Worm (Caenorhabditis elegans) whole organism, L2 larva: ENCODE measurements around the gene Y17G7B.17.
A peak's percentile ranks its signal among the peaks of the same experiment; 100 is the strongest.

Experiments used
- F13H6.1 ChIP-seq: sonication (generic microtip); optimal IDR thresholded peaks from 2 replicates; lab custom pipeline; 2016; ENCODE audit warnings: missing genetic modification characterization, missing compliant biosample characterization
- R02D3.7 ChIP-seq: fragments of 150-350 bp; optimal IDR thresholded peaks from 2 replicates; lab custom pipeline; 2014; ENCODE audit warnings: missing biosample characterization, missing genetic modification characterization
- Y55F3AM.14 ChIP-seq: fragments of 200-800 bp; sonication (Bioruptor generic); optimal IDR thresholded peaks from 2 replicates; lab custom pipeline; 2018; ENCODE audit warnings: mild to moderate bottlenecking, missing genetic modification characterization, missing compliant biosample characterization
- ZK546.5 ChIP-seq: sonication (generic microtip); optimal IDR thresholded peaks from 2 replicates; lab custom pipeline; 2017; ENCODE audit warnings: missing biosample characterization, missing genetic modification characterization
- aly-2 ChIP-seq: fragments of 150-350 bp; optimal IDR thresholded peaks from 2 replicates; lab custom pipeline; 2014; ENCODE audit warnings: missing biosample characterization, missing genetic modification characterization
- ama-1 ChIP-seq: fragments of 150-350 bp; optimal IDR thresholded peaks from 2 replicates; lab custom pipeline; 2018; ENCODE audit warnings: inconsistent platforms
- blmp-1 ChIP-seq: sonication (generic microtip); optimal IDR thresholded peaks from 2 replicates; lab custom pipeline; 2017; ENCODE audit warnings: missing genetic modification characterization, mild to moderate bottlenecking, missing compliant biosample characterization, antibody characterized with exemption, moderate library complexity; ENCODE audit not compliant: insufficient read depth
- ceh-16 ChIP-seq: fragments of 150-350 bp; optimal IDR thresholded peaks from 2 replicates; lab custom pipeline; 2014; ENCODE audit warnings: missing biosample characterization, missing genetic modification characterization
- ceh-82 ChIP-seq: fragments of 150-350 bp; optimal IDR thresholded peaks from 2 replicates; lab custom pipeline; 2014; ENCODE audit warnings: missing biosample characterization, missing genetic modification characterization
- crh-2 ChIP-seq: sonication (generic microtip); optimal IDR thresholded peaks from 2 replicates; lab custom pipeline; 2017; ENCODE audit warnings: missing biosample characterization, missing genetic modification characterization
- dmd-4 ChIP-seq: sonication (generic microtip); optimal IDR thresholded peaks from 2 replicates; lab custom pipeline; 2017; ENCODE audit warnings: missing biosample characterization, missing genetic modification characterization
- egl-27 ChIP-seq: sonication (generic microtip); optimal IDR thresholded peaks from 3 replicates; lab custom pipeline; 2017; ENCODE audit warnings: missing biosample characterization, missing genetic modification reagents, missing genetic modification characterization
- elt-1 ChIP-seq: fragments of 150-350 bp; optimal IDR thresholded peaks from 2 replicates; lab custom pipeline; 2014; ENCODE audit warnings: missing biosample characterization, missing genetic modification characterization
- elt-3 ChIP-seq: sonication (generic microtip); optimal IDR thresholded peaks from 2 replicates; lab custom pipeline; 2017; ENCODE audit warnings: missing biosample characterization, missing genetic modification characterization
- fos-1 ChIP-seq: fragments of 150-350 bp; optimal IDR thresholded peaks from 2 replicates; lab custom pipeline; 2014; ENCODE audit warnings: missing biosample characterization, missing genetic modification characterization
- gmeb-1 ChIP-seq: fragments of 150-350 bp; optimal IDR thresholded peaks from 2 replicates; lab custom pipeline; 2014; ENCODE audit warnings: missing biosample characterization, missing genetic modification characterization
- lin-39 ChIP-seq: fragments of 150-350 bp; optimal IDR thresholded peaks from 2 replicates; lab custom pipeline; 2014; ENCODE audit warnings: missing biosample characterization, missing genetic modification reagents, missing genetic modification characterization
- lsy-2 ChIP-seq, 2 experiments: fragments of 150-350 bp in 1 of 2; sonication (generic microtip) in 1 of 2; optimal IDR thresholded peaks; 2 replicates each; lab custom pipeline; 2014 to 2017; ENCODE audit warnings: missing biosample characterization in 2 of 2, missing genetic modification characterization in 2 of 2
- mbf-1 ChIP-seq: sonication (generic microtip); optimal IDR thresholded peaks from 2 replicates; lab custom pipeline; 2017; ENCODE audit warnings: missing biosample characterization, missing genetic modification characterization
- mdl-1 ChIP-seq, 2 experiments: fragments of 150-350 bp in 1 of 2; sonication (generic microtip) in 1 of 2; optimal IDR thresholded peaks; 2 replicates each; lab custom pipeline; 2017; ENCODE audit warnings: missing biosample characterization in 2 of 2, missing genetic modification characterization in 2 of 2
- nhr-10 ChIP-seq: sonication (generic microtip); optimal IDR thresholded peaks from 2 replicates; lab custom pipeline; 2017; ENCODE audit warnings: missing biosample characterization, missing genetic modification characterization
- nhr-11 ChIP-seq: fragments of 150-350 bp; optimal IDR thresholded peaks from 2 replicates; lab custom pipeline; 2014; ENCODE audit warnings: missing biosample characterization, missing genetic modification characterization
- nhr-21 ChIP-seq: fragments of 150-350 bp; optimal IDR thresholded peaks from 2 replicates; lab custom pipeline; 2014; ENCODE audit warnings: missing biosample characterization, missing genetic modification characterization
- nhr-23 ChIP-seq: fragments of 150-350 bp; optimal IDR thresholded peaks from 2 replicates; lab custom pipeline; 2014; ENCODE audit warnings: missing biosample characterization, missing genetic modification reagents, missing genetic modification characterization
- nhr-237 ChIP-seq: fragments of 150-350 bp; optimal IDR thresholded peaks from 2 replicates; lab custom pipeline; 2014; ENCODE audit warnings: missing biosample characterization, missing genetic modification characterization
- nhr-25 ChIP-seq: fragments of 150-350 bp; sonication (generic microtip); optimal IDR thresholded peaks from 3 replicates; lab custom pipeline; 2014; ENCODE audit warnings: missing biosample characterization, missing genetic modification characterization
- nhr-6 ChIP-seq: fragments of 150-350 bp; optimal IDR thresholded peaks from 2 replicates; lab custom pipeline; 2014; ENCODE audit warnings: missing biosample characterization, missing genetic modification characterization
- nhr-77 ChIP-seq: fragments of 150-350 bp; optimal IDR thresholded peaks from 2 replicates; lab custom pipeline; 2014; ENCODE audit warnings: missing biosample characterization, missing genetic modification characterization
- peb-1 ChIP-seq: fragments of 150-350 bp; optimal IDR thresholded peaks from 2 replicates; lab custom pipeline; 2014; ENCODE audit warnings: missing biosample characterization, missing genetic modification characterization
- sem-4 ChIP-seq: fragments of 150-350 bp; optimal IDR thresholded peaks from 2 replicates; lab custom pipeline; 2014; ENCODE audit warnings: missing biosample characterization, missing genetic modification reagents, missing genetic modification characterization
- skn-1 ChIP-seq: sonication (generic microtip); optimal IDR thresholded peaks from 2 replicates; lab custom pipeline; 2017; ENCODE audit warnings: missing biosample characterization, missing genetic modification characterization
- sma-3 ChIP-seq: sonication (generic microtip); optimal IDR thresholded peaks from 2 replicates; lab custom pipeline; 2016; ENCODE audit warnings: missing genetic modification reagents, missing genetic modification characterization, missing compliant biosample characterization
- sma-9 ChIP-seq, 2 experiments: fragments of 150-350 bp in 1 of 2; sonication (generic microtip) in 1 of 2; optimal IDR thresholded peaks; 2 replicates each; lab custom pipeline; 2014 to 2016; ENCODE audit warnings: missing genetic modification characterization in 2 of 2, mild to moderate bottlenecking in 1 of 2, missing biosample characterization in 1 of 2, missing compliant biosample characterization in 1 of 2, missing genetic modification reagents in 1 of 2, moderate library complexity in 1 of 2
- snpc-4 ChIP-seq: fragments of 150-350 bp; optimal IDR thresholded peaks from 2 replicates; lab custom pipeline; 2014; ENCODE audit warnings: missing biosample characterization, missing genetic modification characterization
- unc-55 ChIP-seq: fragments of 150-350 bp; sonication (generic microtip); optimal IDR thresholded peaks from 3 replicates; lab custom pipeline; 2014; ENCODE audit warnings: missing biosample characterization, missing genetic modification reagents, missing genetic modification characterization
- unc-62 ChIP-seq: fragments of 150-350 bp; optimal IDR thresholded peaks from 2 replicates; lab custom pipeline; 2014; ENCODE audit warnings: missing biosample characterization, missing genetic modification reagents, missing genetic modification characterization
- zag-1 ChIP-seq: fragments of 150-350 bp; optimal IDR thresholded peaks from 2 replicates; lab custom pipeline; 2014; ENCODE audit warnings: missing biosample characterization, missing genetic modification characterization
- ztf-11 ChIP-seq: sonication (generic microtip); optimal IDR thresholded peaks from 2 replicates; lab custom pipeline; 2017; ENCODE audit warnings: missing biosample characterization, missing genetic modification characterization
- ztf-4 ChIP-seq: fragments of 150-350 bp; optimal IDR thresholded peaks from 2 replicates; lab custom pipeline; 2014; ENCODE audit warnings: missing biosample characterization, missing genetic modification characterization

Gene Y17G7B.17

ce11 chrII:12089616-12090215 lies 10.1 kb downstream of the Y17G7B.17 start (continued):
- TF ChIP-seq nhr-21 (tag; lab: Kevin White, UChicago) = peak; percentile 55
- no peak for TF ChIP-seq ZK546.5 (tag; lab: Kevin White, UChicago)
- TF ChIP-seq lin-39 = no peak
- no peak for TF ChIP-seq ztf-11 (tag; lab: Kevin White, UChicago)
- TF ChIP-seq nhr-25 = peak; percentile 60

DNA sequence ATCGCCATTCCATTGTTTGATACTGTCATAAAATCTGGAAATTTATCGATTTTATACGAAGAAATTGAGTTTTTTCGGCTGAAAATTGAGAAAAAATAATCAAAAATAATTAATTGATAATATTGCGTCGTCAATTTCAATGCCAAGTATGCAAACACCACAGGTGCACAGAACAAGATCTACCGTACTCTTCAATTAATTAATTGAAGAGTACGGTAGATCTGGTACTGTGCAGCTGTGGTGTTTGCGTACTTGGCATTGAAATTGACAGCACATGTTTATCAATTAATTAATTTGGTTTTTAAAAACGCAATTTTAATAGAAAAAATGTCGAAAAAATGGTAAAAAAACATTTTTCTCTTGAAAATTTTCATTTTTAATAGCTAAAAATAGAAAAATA lies 11.0 kb downstream of the Y17G7B.17 start, which contains the start of gene cnt-1:
TSS of gene cnt-1 (minus strand) at position 36 of the 400 bp plus-strand sequence.
- TF ChIP-seq ceh-16 (tag; lab: Kevin White, UChicago) = no peak
- no peak for TF ChIP-seq lsy-2 (tag; optimal IDR thresholded peaks at IDR 0.05; lab: Kevin White, UChicago)
- no peak for TF ChIP-seq F13H6.1 (tag; lab: Kevin White, UChicago)
- TF ChIP-seq elt-1 (tag; lab: Kevin White, UChicago) = no peak
- TF ChIP-seq sma-9 (GFP tag; optimal IDR thresholded peaks at IDR 0.05; lab: Kevin White, UChicago) = no peak
- no peak for TF ChIP-seq sma-9 (tag; optimal IDR thresholded peaks at IDR 0.05; lab: Kevin White, UChicago)
- no peak for TF ChIP-seq Y55F3AM.14
- TF ChIP-seq nhr-6 (tag; lab: Kevin White, UChicago) = no peak
- no peak for TF ChIP-seq nhr-10
- no peak for TF ChIP-seq R02D3.7 (tag; lab: Kevin White, UChicago)
- TF ChIP-seq nhr-237 (tag; lab: Kevin White, UChicago) = no peak
- no peak for TF ChIP-seq unc-55 (GFP tag; lab: Kevin White, UChicago)

DNA sequence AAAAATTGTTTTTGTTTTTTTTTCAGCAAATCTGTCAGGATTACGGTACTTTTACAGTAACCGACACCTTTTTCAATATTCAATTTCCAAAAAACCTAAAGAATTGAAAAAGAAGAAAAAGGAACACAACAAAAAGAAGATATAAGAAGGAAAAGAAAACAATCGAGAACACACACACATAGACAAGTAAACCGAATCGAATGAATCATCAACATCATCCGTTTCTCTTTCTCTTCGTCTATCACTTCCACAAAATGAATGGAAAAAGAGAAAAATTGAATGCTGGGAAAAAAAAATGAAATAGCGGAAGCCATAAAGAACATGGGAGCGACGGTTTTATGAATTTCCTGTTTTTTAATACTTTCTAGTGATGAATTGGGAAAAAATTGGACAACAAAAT lies 18.3 kb downstream of the Y17G7B.17 start:
- peak; percentile 65 for TF ChIP-seq fos-1 (tag; lab: Kevin White, UChicago)
- no peak for TF ChIP-seq nhr-77

DNA sequence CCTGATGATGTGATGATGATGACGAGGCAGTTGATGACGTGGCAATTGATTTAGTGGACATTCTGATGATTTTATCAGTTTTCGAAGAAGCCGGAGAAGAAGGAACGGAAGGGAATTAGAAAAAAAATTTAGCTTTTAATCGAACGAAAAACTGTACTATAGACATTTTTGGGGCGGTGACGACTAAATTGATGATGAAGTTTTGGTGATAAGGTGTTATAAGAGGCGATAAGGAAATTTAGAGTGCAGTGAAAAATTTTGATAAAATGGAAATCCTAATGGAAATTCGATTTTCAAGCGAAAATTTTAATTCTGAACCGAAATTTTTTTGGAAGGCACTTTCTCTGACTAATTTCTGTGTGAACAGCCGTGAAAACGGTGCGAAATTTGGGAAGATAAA lies 19.8 kb downstream of the Y17G7B.17 start:
- TF ChIP-seq blmp-1 (tag; lab: Kevin White, UChicago) = no peak
- TF ChIP-seq ama-1 = no peak
- peak; percentile 85 for TF ChIP-seq fos-1 (tag; lab: Kevin White, UChicago)
- TF ChIP-seq nhr-11 (tag; lab: Kevin White, UChicago) = no peak
- no peak for TF ChIP-seq crh-2 (tag; lab: Kevin White, UChicago)

DNA sequence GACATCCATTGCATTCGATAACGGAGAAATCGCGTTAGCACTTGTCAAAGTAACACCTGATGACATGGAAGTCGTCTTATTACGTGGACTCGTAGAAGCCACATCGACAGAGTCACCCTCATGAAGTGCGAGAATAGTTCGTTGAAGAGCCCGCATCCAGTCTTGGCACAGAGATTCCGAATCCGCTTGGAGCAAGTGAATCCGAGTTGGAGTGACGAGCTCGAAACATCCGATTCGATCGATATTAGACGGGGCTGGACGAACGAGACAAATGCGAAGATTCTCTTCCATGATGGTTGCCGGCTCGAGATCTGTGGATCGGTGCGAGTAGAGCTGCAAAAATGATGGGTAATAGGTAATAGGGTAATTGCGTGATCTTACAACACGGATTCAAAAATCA lies 22.5 kb downstream of the Y17G7B.17 start:
- TF ChIP-seq elt-3 (no peak), unc-62 (GFP tag; lab: Kevin White, UChicago) (no peak), ceh-16 (tag; lab: Kevin White, UChicago) (no peak), ZK546.5 (tag; lab: Kevin White, UChicago) (no peak), dmd-4 (tag; lab: Kevin White, UChicago) (no peak), nhr-237 (tag; lab: Kevin White, UChicago) (no peak), ztf-4 (no peak), nhr-23 (tag; lab: Kevin White, UChicago) (no peak), nhr-77 (no peak), nhr-25 (no peak), peb-1 (tag; lab: Kevin White, UChicago) (no peak), gmeb-1 (tag; lab: Kevin White, UChicago) (no peak)

ce11 chrII:12076355-12076754 lies 23.4 kb downstream of the Y17G7B.17 start:
- no peak for TF ChIP-seq nhr-21 (tag; lab: Kevin White, UChicago)
- no peak for TF ChIP-seq sma-3 (GFP tag; lab: Kevin White, UChicago)
- TF ChIP-seq nhr-25 = no peak
- no peak for TF ChIP-seq zag-1 (tag; lab: Kevin White, UChicago)
- TF ChIP-seq ama-1 = no peak

- no peak for TF ChIP-seq F13H6.1 (tag; lab: Kevin White, UChicago)
- TF ChIP-seq ceh-82 (tag; lab: Kevin White, UChicago) = no peak
- no peak for TF ChIP-seq zag-1 (tag; lab: Kevin White, UChicago)
- no peak for TF ChIP-seq ztf-11 (tag; lab: Kevin White, UChicago)
- TF ChIP-seq skn-1 (tag; lab: Kevin White, UChicago) = no peak
- TF ChIP-seq sma-3 (GFP tag; lab: Kevin White, UChicago) = no peak
- TF ChIP-seq mdl-1 (tag; optimal IDR thresholded peaks at IDR 0.05; lab: Kevin White, UChicago) = no peak
- no peak for TF ChIP-seq nhr-10
- TF ChIP-seq R02D3.7 (tag; lab: Kevin White, UChicago) = no peak
- no peak for TF ChIP-seq snpc-4
- no peak for TF ChIP-seq unc-55 (GFP tag; lab: Kevin White, UChicago)
- no peak for TF ChIP-seq sem-4 (tag; lab: Kevin White, UChicago)
- no peak for TF ChIP-seq nhr-21 (tag; lab: Kevin White, UChicago)
- TF ChIP-seq crh-2 (tag; lab: Kevin White, UChicago) = no peak
- TF ChIP-seq dmd-4 (tag; lab: Kevin White, UChicago) = no peak
- TF ChIP-seq elt-1 (tag; lab: Kevin White, UChicago) = no peak
- TF ChIP-seq ama-1 = no peak
- no peak for TF ChIP-seq mbf-1
- no peak for TF ChIP-seq egl-27
- no peak for TF ChIP-seq aly-2 (tag; lab: Kevin White, UChicago)
These were observed 28.5 kb downstream of the Y17G7B.17 start for ce11 chrII:12071243-12071642.
